Fruit fly (Drosophila melanogaster): ENCODE data around the gene CG14610.
A peak's percentile ranks its signal among the peaks of the same experiment; 100 is the strongest.

CG14610 gene

DNA sequence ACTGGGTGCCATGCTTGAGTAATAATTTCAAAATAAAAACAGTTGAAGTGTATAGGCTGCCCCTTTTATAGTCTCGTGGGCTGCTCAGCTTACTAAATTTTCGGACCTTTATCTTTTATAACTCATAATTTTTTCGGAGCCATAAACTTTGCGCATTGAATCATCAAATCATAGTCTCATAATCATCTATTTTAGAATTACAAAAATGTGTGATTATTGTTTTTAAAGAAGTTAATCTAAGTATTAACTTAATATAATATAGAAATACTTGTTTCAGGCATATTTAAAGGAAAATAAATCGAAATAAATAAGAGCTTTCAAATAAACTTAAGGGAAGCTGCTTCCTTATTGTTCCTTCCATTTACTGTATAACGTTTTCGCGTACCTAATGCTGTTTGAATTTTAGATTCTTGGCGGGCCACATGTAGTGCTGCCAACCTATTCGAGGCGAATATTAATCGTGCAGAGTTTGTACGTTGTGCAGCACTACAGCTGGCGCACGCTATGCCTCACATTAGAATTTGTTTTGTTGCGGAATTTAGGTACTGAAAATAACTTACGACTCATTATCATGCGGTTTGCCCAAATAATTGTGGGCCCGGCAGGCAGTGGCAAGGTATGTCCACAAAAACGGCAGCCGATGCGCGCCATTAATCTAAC, at the start of gene CG14610, which contains the start of gene CG2656 (continued):
- TF ChIP-seq ham (GFP tag; IDR thresholded peaks at IDR 0.05) (no peak), sd (tag; optimal IDR thresholded peaks at IDR 0.05) (peak; percentile 96), chm (GFP tag; IDR thresholded peaks at IDR 0.05) (peak; percentile 47; the same call in 1 of the 2 replicates), CG3726 (GFP tag; IDR thresholded peaks at IDR 0.05) (no peak), sug (tag; optimal IDR thresholded peaks at IDR 0.05) (peak; percentile 48), twi (tag; optimal IDR thresholded peaks at IDR 0.05) (peak; percentile 16), odd (GFP tag; optimal IDR thresholded peaks at IDR 0.05) (no peak), Gug (GFP tag; IDR thresholded peaks at IDR 0.05) (peak; percentile 89), trem (tag; optimal IDR thresholded peaks at IDR 0.05) (peak; percentile 100), seq (GFP tag; IDR thresholded peaks at IDR 0.05) (peak; percentile 22; the same call in 1 of the 2 replicates), Max (GFP tag; optimal IDR thresholded peaks at IDR 0.05) (peak; percentile 75), CG8089 (GFP tag; optimal IDR thresholded peaks at IDR 0.05) (peak; percentile 71), esg (GFP tag; conservative IDR thresholded peaks at IDR 0.05) (peak; percentile 42; the same call in 1 of the 2 replicates), chn (GFP tag; optimal IDR thresholded peaks at IDR 0.05) (peak; percentile 81), CG31365 (tag; optimal IDR thresholded peaks at IDR 0.05) (peak; percentile 15), CG1603 (tag; optimal IDR thresholded peaks at IDR 0.05) (peak; percentile 94), maf-S (GFP tag; optimal IDR thresholded peaks at IDR 0.05) (peak; percentile 87), wek (GFP tag; optimal IDR thresholded peaks at IDR 0.05) (peak; percentile 45), CG15514 (GFP tag; optimal IDR thresholded peaks at IDR 0.05) (peak; percentile 82), lab (GFP tag; optimal IDR thresholded peaks at IDR 0.05) (peak; percentile 82), CG15269 (tag; optimal IDR thresholded peaks at IDR 0.05) (no peak), CG4282 (GFP tag; optimal IDR thresholded peaks at IDR 0.05) (peak; percentile 76), Fer1 (GFP tag; optimal IDR thresholded peaks at IDR 0.05) (peak; percentile 92), pnt (GFP tag; optimal IDR thresholded peaks at IDR 0.05) (peak; percentile 81), CG14441 (GFP tag; IDR thresholded peaks at IDR 0.05) (no peak; the same call in 1 of the 2 replicates), tna (GFP tag; IDR thresholded peaks at IDR 0.05; ENCODE audit: partially characterized antibody) (peak; percentile 19; the same call in 1 of the 2 replicates), CG11085 (GFP tag; IDR thresholded peaks at IDR 0.05) (0 out of 2 replicates have a peak, but pooled peaks have one; percentile 38), CG2678 (tag; optimal IDR thresholded peaks at IDR 0.05) (no peak), B-H1 (GFP tag; IDR thresholded peaks at IDR 0.05) (peak; percentile 22; the same call in 1 of the 3 replicates), dan (GFP tag; IDR thresholded peaks at IDR 0.05) (no peak), pros (GFP tag; optimal IDR thresholded peaks at IDR 0.05) (no peak), HmgZ (tag; optimal IDR thresholded peaks at IDR 0.05) (peak; percentile 90), CG13775 (GFP tag; optimal IDR thresholded peaks at IDR 0.05) (peak; percentile 43), Nf-YB (GFP tag; optimal IDR thresholded peaks at IDR 0.05) (no peak), CG17912 (GFP tag; optimal IDR thresholded peaks at IDR 0.05) (peak; percentile 59), CG12299 (tag; optimal IDR thresholded peaks at IDR 0.05) (peak; percentile 38), CG6765 (GFP tag; optimal IDR thresholded peaks at IDR 0.05) (peak; percentile 6), CG2889 (GFP tag; IDR thresholded peaks at IDR 0.05) (no peak), CG31224 (GFP tag; IDR thresholded peaks at IDR 0.05) (peak; percentile 24; the same call in 1 of the 2 replicates), eve (GFP tag; optimal IDR thresholded peaks at IDR 0.05) (no peak), jumu (GFP tag; optimal IDR thresholded peaks at IDR 0.05) (peak; percentile 90), CG7271 (tag; optimal IDR thresholded peaks at IDR 0.05) (no peak), mam (GFP tag; optimal IDR thresholded peaks at IDR 0.05) (peak; percentile 88), CG2202 (tag; optimal IDR thresholded peaks at IDR 0.05) (peak; percentile 46), CG11456 (GFP tag; IDR thresholded peaks at IDR 0.05) (peak; percentile 63; the same call in 2 of the 3 replicates), btn (GFP tag; optimal IDR thresholded peaks at IDR 0.05) (peak; percentile 51), ind (GFP tag; optimal IDR thresholded peaks at IDR 0.05) (peak; percentile 89), bowl (GFP tag; IDR thresholded peaks at IDR 0.05) (no peak), Ssrp (tag; optimal IDR thresholded peaks at IDR 0.05) (peak; percentile 27)
